Worm (Caenorhabditis elegans) whole organism, L3 larva: ENCODE results near the gene F10E9.11.

Experiments used
- R02D3.7 ChIP-seq: fragments of 150-350 bp; optimal IDR thresholded peaks from 2 replicates; lab custom pipeline; 2014; ENCODE audit warnings: missing biosample characterization, missing genetic modification characterization
- aly-2 ChIP-seq: fragments of 150-350 bp; optimal IDR thresholded peaks from 2 replicates; lab custom pipeline; 2014; ENCODE audit warnings: missing biosample characterization, missing genetic modification characterization
- ama-1 ChIP-seq: fragments of 150-350 bp; optimal IDR thresholded peaks from 2 replicates; lab custom pipeline; 2018
- ceh-16 ChIP-seq: sonication (generic microtip); optimal IDR thresholded peaks from 2 replicates; lab custom pipeline; 2017; ENCODE audit warnings: missing biosample characterization, missing genetic modification characterization
- ceh-28 ChIP-seq: fragments of 150-350 bp; optimal IDR thresholded peaks from 2 replicates; lab custom pipeline; 2014; ENCODE audit warnings: missing biosample characterization, missing genetic modification reagents, missing genetic modification characterization
- daf-12 ChIP-seq: fragments of 150-350 bp; optimal IDR thresholded peaks from 2 replicates; lab custom pipeline; 2014; ENCODE audit warnings: missing biosample characterization, missing genetic modification reagents, missing genetic modification characterization
- egl-27 ChIP-seq: sonication (generic microtip); optimal IDR thresholded peaks from 4 replicates; lab custom pipeline; 2017; ENCODE audit warnings: missing biosample characterization, missing genetic modification reagents, missing genetic modification characterization
- egl-5 ChIP-seq: fragments of 150-350 bp; optimal IDR thresholded peaks from 2 replicates; lab custom pipeline; 2017; ENCODE audit warnings: missing biosample characterization, missing genetic modification reagents, missing genetic modification characterization, inconsistent platforms
- elt-2 ChIP-seq: sonication (generic microtip); optimal IDR thresholded peaks from 2 replicates; lab custom pipeline; 2016; ENCODE audit warnings: missing genetic modification reagents, mild to moderate bottlenecking, missing genetic modification characterization, missing compliant biosample characterization
- elt-3 ChIP-seq, 3 experiments: fragments of 150-350 bp in 1 of 3; sonication (generic microtip) in 2 of 3; optimal IDR thresholded peaks; 2 replicates in 2 of 3; 4 replicates in 1 of 3; lab custom pipeline; 2014 to 2017; ENCODE audit warnings: missing biosample characterization in 3 of 3, missing genetic modification characterization in 3 of 3
- eor-1 ChIP-seq, 2 experiments: fragments of 150-350 bp; optimal IDR thresholded peaks; 2 replicates each; lab custom pipeline; 2014 to 2018; ENCODE audit warnings: missing biosample characterization in 2 of 2, missing genetic modification characterization in 2 of 2
- fkh-10 ChIP-seq: sonication (generic microtip); optimal IDR thresholded peaks from 2 replicates; lab custom pipeline; 2017; ENCODE audit warnings: missing biosample characterization, missing genetic modification reagents, missing genetic modification characterization
- fos-1 ChIP-seq: fragments of 150-350 bp; optimal IDR thresholded peaks from 2 replicates; lab custom pipeline; 2014; ENCODE audit warnings: missing biosample characterization, missing genetic modification characterization
- hmg-11 ChIP-seq: sonication (generic microtip); optimal IDR thresholded peaks from 2 replicates; lab custom pipeline; 2016; ENCODE audit warnings: missing genetic modification characterization, missing compliant biosample characterization
- jun-1 ChIP-seq: fragments of 150-350 bp; optimal IDR thresholded peaks from 2 replicates; lab custom pipeline; 2014; ENCODE audit warnings: missing biosample characterization, missing genetic modification reagents, missing genetic modification characterization
- lin-15B ChIP-seq: fragments of 150-350 bp; optimal IDR thresholded peaks from 2 replicates; lab custom pipeline; 2014; ENCODE audit warnings: missing biosample characterization, missing genetic modification characterization
- lin-39 ChIP-seq: fragments of 150-350 bp; optimal IDR thresholded peaks from 2 replicates; lab custom pipeline; 2018; ENCODE audit warnings: missing biosample characterization, missing genetic modification reagents, missing genetic modification characterization
- lsy-12 ChIP-seq: sonication (generic microtip); optimal IDR thresholded peaks from 2 replicates; lab custom pipeline; 2016; ENCODE audit warnings: mild to moderate bottlenecking, missing genetic modification characterization, missing compliant biosample characterization
- mdl-1 ChIP-seq: fragments of 150-350 bp; optimal IDR thresholded peaks from 2 replicates; lab custom pipeline; 2014; ENCODE audit warnings: missing biosample characterization, missing genetic modification characterization
- nfya-1 ChIP-seq: sonication (generic microtip); optimal IDR thresholded peaks from 2 replicates; lab custom pipeline; 2017; ENCODE audit warnings: missing genetic modification characterization, mild to moderate bottlenecking, missing compliant biosample characterization, antibody characterized with exemption, moderate library complexity; ENCODE audit not compliant: insufficient read depth
- nhr-11 ChIP-seq: fragments of 150-350 bp; optimal IDR thresholded peaks from 2 replicates; lab custom pipeline; 2014; ENCODE audit warnings: missing biosample characterization, missing genetic modification characterization
- nhr-23 ChIP-seq: fragments of 150-350 bp; optimal IDR thresholded peaks from 2 replicates; lab custom pipeline; 2014; ENCODE audit warnings: missing biosample characterization, missing genetic modification reagents, missing genetic modification characterization
- nhr-237 ChIP-seq: fragments of 150-350 bp; optimal IDR thresholded peaks from 2 replicates; lab custom pipeline; 2014; ENCODE audit warnings: missing biosample characterization, missing genetic modification characterization
- nhr-25 ChIP-seq: sonication (generic microtip); optimal IDR thresholded peaks from 2 replicates; lab custom pipeline; 2017; ENCODE audit warnings: missing biosample characterization, missing genetic modification characterization
- nhr-28 ChIP-seq: fragments of 150-350 bp; optimal IDR thresholded peaks from 2 replicates; lab custom pipeline; 2014; ENCODE audit warnings: missing biosample characterization, missing genetic modification characterization
- nhr-43 ChIP-seq: sonication (generic microtip); optimal IDR thresholded peaks from 2 replicates; lab custom pipeline; 2016; ENCODE audit warnings: mild to moderate bottlenecking, missing genetic modification characterization, missing compliant biosample characterization; ENCODE audit not compliant: poor library complexity, severe bottlenecking
- nhr-67 ChIP-seq: fragments of 150-350 bp; optimal IDR thresholded peaks from 2 replicates; lab custom pipeline; 2014; ENCODE audit warnings: missing biosample characterization, missing genetic modification characterization
- nhr-76 ChIP-seq: fragments of 150-350 bp; sonication (generic microtip); optimal IDR thresholded peaks from 5 replicates; lab custom pipeline; 2014; ENCODE audit warnings: missing biosample characterization, missing genetic modification characterization
- nhr-77 ChIP-seq: fragments of 150-350 bp; optimal IDR thresholded peaks from 2 replicates; lab custom pipeline; 2014; ENCODE audit warnings: missing biosample characterization, missing genetic modification characterization
- pha-4 ChIP-seq: fragments of 150-350 bp; optimal IDR thresholded peaks from 2 replicates; lab custom pipeline; 2014; ENCODE audit warnings: missing biosample characterization, missing genetic modification reagents, missing genetic modification characterization
- pqm-1 ChIP-seq: fragments of 150-350 bp; optimal IDR thresholded peaks from 2 replicates; lab custom pipeline; 2017; ENCODE audit warnings: missing biosample characterization, missing genetic modification characterization, inconsistent platforms
- skn-1 ChIP-seq: fragments of 150-350 bp; optimal IDR thresholded peaks from 2 replicates; lab custom pipeline; 2014; ENCODE audit warnings: missing biosample characterization, missing genetic modification characterization
- snpc-4 ChIP-seq: fragments of 150-350 bp; optimal IDR thresholded peaks from 2 replicates; lab custom pipeline; 2014; ENCODE audit warnings: missing biosample characterization, missing genetic modification characterization
- tbx-2 ChIP-seq: sonication (generic microtip); optimal IDR thresholded peaks from 2 replicates; lab custom pipeline; 2016; ENCODE audit warnings: mild to moderate bottlenecking, missing genetic modification characterization, missing compliant biosample characterization
- unc-62 ChIP-seq: fragments of 150-350 bp; sonication (generic microtip); optimal IDR thresholded peaks from 4 replicates; lab custom pipeline; 2014; ENCODE audit warnings: missing biosample characterization, missing genetic modification reagents, missing genetic modification characterization
- zag-1 ChIP-seq: fragments of 150-350 bp; optimal IDR thresholded peaks from 2 replicates; lab custom pipeline; 2014; ENCODE audit warnings: missing biosample characterization, missing genetic modification characterization
- ztf-4 ChIP-seq: fragments of 150-350 bp; optimal IDR thresholded peaks from 2 replicates; lab custom pipeline; 2014; ENCODE audit warnings: missing biosample characterization, missing genetic modification characterization

Gene F10E9.11

DNA sequence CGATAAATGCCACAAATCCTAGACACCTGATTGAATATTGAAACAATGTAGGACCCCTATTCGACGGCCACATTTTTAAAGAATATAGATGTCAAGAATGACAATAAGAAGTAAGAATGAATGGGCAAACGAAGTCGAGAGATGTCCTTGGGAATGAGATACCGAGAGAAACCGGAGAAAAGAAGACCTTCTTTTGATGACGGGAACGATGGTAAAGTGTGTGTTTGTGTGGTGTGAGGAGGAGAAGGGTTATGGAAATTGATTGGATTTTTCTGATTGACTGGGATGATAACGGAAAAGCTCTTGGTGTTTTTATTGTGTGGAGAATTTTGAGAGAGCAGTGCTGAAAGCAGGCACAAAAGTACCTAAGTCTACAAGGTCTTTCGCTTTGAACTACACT lies 49.6 kb upstream of the F10E9.11 start, which contains the start of gene R05D3.9:
Gene R05D3.9 (minus strand): TSS at position 101 of the 400 bp plus-strand sequence.
- TF ChIP-seq ceh-16 (tag; lab: Kevin White, UChicago) = no peak
- peak; percentile 15 for TF ChIP-seq nhr-25 (tag; lab: Kevin White, UChicago)
- no peak for TF ChIP-seq nhr-28 (tag; lab: Kevin White, UChicago)
- TF ChIP-seq aly-2 = no peak
- TF ChIP-seq unc-62 = no peak
- no peak for TF ChIP-seq ztf-4
- TF ChIP-seq, all 47 proteins: peak for 1

ce11 chrIII:8363253-8364061 lies 44.4 kb upstream of the F10E9.11 start, which contains the start of gene R05D3.3:
Gene R05D3.3, plus strand, starts transcription at chrIII:8364011.
- TF ChIP-seq nhr-77 (tag; lab: Kevin White, UChicago) (no peak), nfya-1 (tag; lab: Kevin White, UChicago) (no peak), ceh-28 (no peak), nhr-23 (tag; lab: Kevin White, UChicago) (no peak), lin-15B (tag; lab: Kevin White, UChicago) (no peak), pqm-1 (no peak), egl-5 (tag; lab: Kevin White, UChicago) (no peak), ama-1 (lab: Kevin White, UChicago) (no peak), fos-1 (no peak), daf-12 (tag; lab: Kevin White, UChicago) (no peak), aly-2 (no peak), tbx-2 (no peak), snpc-4 (tag; lab: Kevin White, UChicago) (no peak), elt-3 (tag; optimal IDR thresholded peaks at IDR 0.05; lab: Kevin White, UChicago) (no peak), skn-1 (tag; lab: Kevin White, UChicago) (no peak), nhr-67 (no peak), ztf-4 (no peak)
- TF ChIP-seq, all 47 proteins: peak for 0

DNA sequence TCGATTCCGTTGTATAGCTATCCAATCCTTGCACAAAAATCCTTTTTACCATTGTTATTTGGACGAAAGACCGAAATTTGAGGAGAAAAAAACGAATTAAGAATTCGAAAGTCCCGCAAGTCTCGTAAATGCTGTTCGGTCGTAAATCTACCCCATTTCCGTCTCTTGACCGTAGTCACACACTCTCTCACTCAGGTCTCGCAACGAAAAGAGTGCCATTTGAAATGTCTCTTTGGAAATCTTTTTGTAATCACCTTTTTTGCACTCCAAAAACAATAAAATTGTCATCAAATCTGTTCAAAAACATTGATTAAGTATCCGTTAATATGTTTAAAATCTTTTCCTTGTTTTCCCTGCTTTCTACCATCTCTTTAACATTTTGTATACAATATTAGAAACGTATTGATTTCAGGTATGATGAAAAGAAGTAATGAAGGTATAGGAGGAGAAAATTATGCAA lies 39.2 kb upstream of the F10E9.11 start, which contains the start of the genes R05D3.8 and rfp-1:
Gene R05D3.8 (minus strand): TSS at position 115 of the 460 bp plus-strand sequence.
Gene rfp-1 (plus strand): TSS at position 410 of the 460 bp plus-strand sequence.
- peak; percentile 20 for TF ChIP-seq nhr-11 (tag; lab: Kevin White, UChicago)
- TF ChIP-seq nhr-76 = no peak
- peak; percentile 99 for TF ChIP-seq R02D3.7
- peak; percentile 85 for TF ChIP-seq skn-1 (tag; lab: Kevin White, UChicago)
- TF ChIP-seq elt-2 (tag; lab: Kevin White, UChicago) = peak; percentile 56
- no peak for TF ChIP-seq unc-62
- peak; percentile 99 for TF ChIP-seq egl-5 (tag; lab: Kevin White, UChicago)
- peak; percentile 47 for TF ChIP-seq ceh-28
- no peak for TF ChIP-seq mdl-1 (tag; lab: Kevin White, UChicago)
- TF ChIP-seq lsy-12 (tag; lab: Kevin White, UChicago) = peak; percentile 53
- TF ChIP-seq nhr-23 (tag; lab: Kevin White, UChicago) = peak; percentile 85
- TF ChIP-seq pha-4 (tag; lab: Kevin White, UChicago) = peak; percentile 97
- TF ChIP-seq pqm-1 = peak; percentile 53
- peak; percentile 16 for TF ChIP-seq jun-1 (tag; lab: Kevin White, UChicago)
- TF ChIP-seq nhr-25 (tag; lab: Kevin White, UChicago) = peak; percentile 60
- TF ChIP-seq nhr-43 (tag; lab: Kevin White, UChicago) = peak; percentile 62
- peak; percentile 92 for TF ChIP-seq lin-39 (tag; lab: Kevin White, UChicago)
- TF ChIP-seq fkh-10 (GFP tag; lab: Kevin White, UChicago) = peak; percentile 58
- TF ChIP-seq eor-1 (tag; optimal IDR thresholded peaks at IDR 0.05; lab: Kevin White, UChicago) = no peak
- no peak for TF ChIP-seq zag-1 (tag; lab: Kevin White, UChicago)
- TF ChIP-seq ama-1 (lab: Kevin White, UChicago) = peak; percentile 27
- peak; percentile 30 for TF ChIP-seq egl-27 (tag; lab: Kevin White, UChicago)
- peak; percentile 56 for TF ChIP-seq hmg-11 (tag; lab: Kevin White, UChicago)
- TF ChIP-seq elt-3 (tag; optimal IDR thresholded peaks at IDR 0.05; lab: Kevin White, UChicago) = peak in 1 of 3 experiments; percentile 26
- TF ChIP-seq lin-15B (tag; lab: Kevin White, UChicago) = peak; percentile 98
- no peak for TF ChIP-seq nhr-237 (tag; lab: Kevin White, UChicago)
- peak; percentile 39 for TF ChIP-seq snpc-4 (tag; lab: Kevin White, UChicago)
- no peak for TF ChIP-seq nhr-77 (tag; lab: Kevin White, UChicago)
- TF ChIP-seq nfya-1 (tag; lab: Kevin White, UChicago) = peak; percentile 96
- TF ChIP-seq, all 47 proteins: peak for 22
